Worm (Caenorhabditis elegans) whole organism, L1 larva: ENCODE measurements around the gene D2024.5.

Experiments used
- C16A3.4 ChIP-seq: fragments of 150-350 bp; optimal IDR thresholded peaks from 2 replicates; lab custom pipeline; 2014; ENCODE audit warnings: missing biosample characterization, missing genetic modification characterization
- Y116A8C.19 ChIP-seq: sonication (generic microtip); optimal IDR thresholded peaks from 2 replicates; lab custom pipeline; 2016; ENCODE audit warnings: missing compliant biosample characterization, missing genetic modification characterization, borderline replicate concordance
- alr-1 ChIP-seq: fragments of 200-800 bp; sonication (Bioruptor generic); optimal IDR thresholded peaks from 2 replicates; lab custom pipeline; 2018; ENCODE audit warnings: borderline replicate concordance, mild to moderate bottlenecking, missing genetic modification characterization, missing compliant biosample characterization
- aly-2 ChIP-seq: fragments of 150-350 bp; optimal IDR thresholded peaks from 2 replicates; lab custom pipeline; 2014; ENCODE audit warnings: missing biosample characterization, missing genetic modification characterization
- blmp-1 ChIP-seq: fragments of 150-350 bp; optimal IDR thresholded peaks from 2 replicates; lab custom pipeline; 2014; ENCODE audit warnings: missing biosample characterization, missing genetic modification characterization
- ceh-63 ChIP-seq: fragments of 200-800 bp; sonication (Bioruptor generic); optimal IDR thresholded peaks from 2 replicates; lab custom pipeline; 2018; ENCODE audit warnings: mild to moderate bottlenecking, missing genetic modification characterization, missing compliant biosample characterization
- ceh-82 ChIP-seq, 3 experiments: fragments of 150-350 bp in 1 of 3; sonication (generic microtip) in 2 of 3; optimal IDR thresholded peaks; 2 replicates each; lab custom pipeline; 2014 to 2017; ENCODE audit warnings: missing biosample characterization in 3 of 3, missing genetic modification characterization in 3 of 3
- ceh-88 ChIP-seq: fragments of 200-800 bp; sonication (Bioruptor generic); IDR thresholded peaks from 2 replicates; pipeline ENCODE4 v1.3.6; 2022; ENCODE audit warnings: missing genetic modification characterization, missing compliant biosample characterization
- ceh-90 ChIP-seq: sonication (generic microtip); optimal IDR thresholded peaks from 2 replicates; lab custom pipeline; 2016; ENCODE audit warnings: missing genetic modification characterization, missing compliant biosample characterization
- dpl-1 ChIP-seq, 3 experiments: fragments of 150-350 bp in 2 of 3; sonication (generic microtip) in 1 of 3; optimal IDR thresholded peaks; 2 replicates each; lab custom pipeline; 2014 to 2017; ENCODE audit warnings: missing biosample characterization in 3 of 3, missing genetic modification characterization in 3 of 3, missing genetic modification reagents in 3 of 3
- dsc-1 ChIP-seq: sonication (generic microtip); optimal IDR thresholded peaks from 2 replicates; lab custom pipeline; 2016; ENCODE audit warnings: mild to moderate bottlenecking, missing genetic modification characterization, missing compliant biosample characterization
- efl-1 ChIP-seq, 4 experiments: fragments of 150-350 bp; optimal IDR thresholded peaks in 3 of 4; peaks in 1 of 4; 1 replicate in 1 of 4; 2 replicates in 3 of 4; lab custom pipeline; 2014; ENCODE audit warnings: missing biosample characterization in 2 of 4, missing genetic modification characterization in 2 of 4, missing genetic modification reagents in 2 of 4
- egl-13 ChIP-seq: sonication (generic microtip); optimal IDR thresholded peaks from 2 replicates; lab custom pipeline; 2016; ENCODE audit warnings: missing genotype, missing genetic modification reagents, missing genetic modification characterization, missing compliant biosample characterization
- elt-2 ChIP-seq: sonication (generic microtip); optimal IDR thresholded peaks from 2 replicates; lab custom pipeline; 2016; ENCODE audit warnings: missing genetic modification characterization, mild to moderate bottlenecking, inconsistent platforms, missing compliant biosample characterization, missing genetic modification reagents
- elt-3 ChIP-seq, 6 experiments: fragments of 150-350 bp in 1 of 6; sonication (generic microtip); optimal IDR thresholded peaks; 2 replicates each; lab custom pipeline; 2017 to 2018; ENCODE audit warnings: missing biosample characterization in 6 of 6, missing genetic modification characterization in 6 of 6, inconsistent platforms in 1 of 6
- fkh-10 ChIP-seq: sonication (generic microtip); optimal IDR thresholded peaks from 2 replicates; lab custom pipeline; 2017; ENCODE audit warnings: missing biosample characterization, missing genetic modification reagents, missing genetic modification characterization
- fkh-8 ChIP-seq: sonication (generic microtip); optimal IDR thresholded peaks from 2 replicates; lab custom pipeline; 2016; ENCODE audit warnings: mild to moderate bottlenecking, missing genetic modification characterization, missing compliant biosample characterization
- lin-14 ChIP-seq: fragments of 200-800 bp; sonication (Bioruptor generic); optimal IDR thresholded peaks from 2 replicates; lab custom pipeline; 2018; ENCODE audit warnings: mild to moderate bottlenecking, missing genetic modification characterization, moderate library complexity, missing compliant biosample characterization
- lin-15B ChIP-seq: fragments of 150-350 bp; sonication (generic microtip); optimal IDR thresholded peaks from 3 replicates; lab custom pipeline; 2014; ENCODE audit warnings: missing biosample characterization, missing genetic modification characterization
- lin-35 ChIP-seq, 2 experiments: fragments of 150-350 bp; optimal IDR thresholded peaks; 2 replicates each; lab custom pipeline; 2014; ENCODE audit warnings: missing biosample characterization in 2 of 2, missing genetic modification characterization in 2 of 2, missing genetic modification reagents in 2 of 2
- lir-3 ChIP-seq: sonication (generic microtip); optimal IDR thresholded peaks from 2 replicates; lab custom pipeline; 2016; ENCODE audit warnings: mild to moderate bottlenecking, missing genetic modification characterization, moderate library complexity, missing compliant biosample characterization; ENCODE audit not compliant: poor library complexity
- lsy-2 ChIP-seq, 2 experiments: fragments of 150-350 bp; optimal IDR thresholded peaks; 2 replicates each; lab custom pipeline; 2014; ENCODE audit warnings: missing biosample characterization in 2 of 2, missing genetic modification characterization in 2 of 2
- mab-9 ChIP-seq: fragments of 200-800 bp; sonication (Bioruptor generic); IDR thresholded peaks from 2 replicates; pipeline ENCODE4 v1.3.6; 2022; ENCODE audit warnings: missing genetic modification reagents, missing genetic modification characterization, missing compliant biosample characterization
- mdl-1 ChIP-seq, 2 experiments: fragments of 150-350 bp; optimal IDR thresholded peaks; 2 replicates each; lab custom pipeline; 2014 to 2017; ENCODE audit warnings: missing biosample characterization in 2 of 2, missing genetic modification characterization in 2 of 2, inconsistent platforms in 1 of 2
- mef-2 ChIP-seq: fragments of 150-350 bp; optimal IDR thresholded peaks from 2 replicates; lab custom pipeline; 2014; ENCODE audit warnings: missing biosample characterization, missing genetic modification characterization
- mep-1 ChIP-seq: fragments of 150-350 bp; optimal IDR thresholded peaks from 2 replicates; lab custom pipeline; 2014; ENCODE audit warnings: missing biosample characterization, missing genetic modification characterization
- nhr-12 ChIP-seq: sonication (generic microtip); optimal IDR thresholded peaks from 2 replicates; lab custom pipeline; 2017; ENCODE audit warnings: missing biosample characterization, missing genetic modification characterization
- nhr-19 ChIP-seq: fragments of 200-800 bp; sonication (Bioruptor generic); conservative IDR thresholded peaks from 2 replicates; pipeline ENCODE4 v1.3.6; 2022; ENCODE audit warnings: missing genetic modification characterization, missing compliant biosample characterization
- nhr-20 ChIP-seq: sonication (generic microtip); optimal IDR thresholded peaks from 2 replicates; lab custom pipeline; 2016; ENCODE audit warnings: mild to moderate bottlenecking, missing genetic modification characterization, missing compliant biosample characterization
- nhr-237 ChIP-seq: fragments of 150-350 bp; optimal IDR thresholded peaks from 2 replicates; lab custom pipeline; 2014; ENCODE audit warnings: missing biosample characterization, missing genetic modification characterization
- nhr-28 ChIP-seq: fragments of 150-350 bp; optimal IDR thresholded peaks from 2 replicates; lab custom pipeline; 2014; ENCODE audit warnings: missing biosample characterization, missing genetic modification characterization
- nhr-47 ChIP-seq: sonication (generic microtip); optimal IDR thresholded peaks from 2 replicates; lab custom pipeline; 2016; ENCODE audit warnings: mild to moderate bottlenecking, missing genetic modification characterization, moderate library complexity, missing compliant biosample characterization
- nhr-71 ChIP-seq: sonication (generic microtip); optimal IDR thresholded peaks from 2 replicates; lab custom pipeline; 2016; ENCODE audit warnings: mild to moderate bottlenecking, missing genetic modification characterization, moderate library complexity, missing compliant biosample characterization
- nhr-76 ChIP-seq: sonication (generic microtip); optimal IDR thresholded peaks from 2 replicates; lab custom pipeline; 2017; ENCODE audit warnings: missing biosample characterization, missing genetic modification characterization
- nhr-84 ChIP-seq: sonication (generic microtip); optimal IDR thresholded peaks from 2 replicates; lab custom pipeline; 2017; ENCODE audit warnings: missing biosample characterization, missing genetic modification characterization
- pax-3 ChIP-seq: fragments of 200-800 bp; sonication (Bioruptor generic); optimal IDR thresholded peaks from 2 replicates; lab custom pipeline; 2018; ENCODE audit warnings: mild to moderate bottlenecking, missing genetic modification characterization, moderate library complexity, missing compliant biosample characterization
- rnt-1 ChIP-seq: sonication (generic microtip); optimal IDR thresholded peaks from 2 replicates; lab custom pipeline; 2016; ENCODE audit warnings: mild to moderate bottlenecking, missing genetic modification characterization, moderate library complexity, missing compliant biosample characterization
- snpc-4 ChIP-seq: fragments of 150-350 bp; optimal IDR thresholded peaks from 2 replicates; lab custom pipeline; 2014; ENCODE audit warnings: missing biosample characterization, missing genetic modification characterization
- snu-23 ChIP-seq: sonication (generic microtip); optimal IDR thresholded peaks from 2 replicates; lab custom pipeline; 2016; ENCODE audit warnings: missing genetic modification characterization, missing compliant biosample characterization
- swsn-7 ChIP-seq: sonication (generic microtip); optimal IDR thresholded peaks from 2 replicates; lab custom pipeline; 2016; ENCODE audit warnings: missing genetic modification characterization, missing compliant biosample characterization
- tlp-1 ChIP-seq: fragments of 150-350 bp; optimal IDR thresholded peaks from 2 replicates; lab custom pipeline; 2014; ENCODE audit warnings: missing biosample characterization, missing genetic modification characterization
- unc-130 ChIP-seq: fragments of 150-350 bp; optimal IDR thresholded peaks from 2 replicates; lab custom pipeline; 2017; ENCODE audit warnings: missing biosample characterization, missing genetic modification characterization, inconsistent platforms
- vab-15 ChIP-seq: sonication (generic microtip); optimal IDR thresholded peaks from 2 replicates; lab custom pipeline; 2017; ENCODE audit warnings: missing genotype, mild to moderate bottlenecking, missing genetic modification characterization, missing compliant biosample characterization
- xbp-1 ChIP-seq: sonication (generic microtip); optimal IDR thresholded peaks from 2 replicates; lab custom pipeline; 2016; ENCODE audit warnings: missing genetic modification characterization, missing compliant biosample characterization
- ztf-11 ChIP-seq, 2 experiments: sonication (generic microtip); optimal IDR thresholded peaks; 2 replicates each; lab custom pipeline; 2016 to 2017; ENCODE audit warnings: missing genetic modification characterization in 2 of 2, missing biosample characterization in 1 of 2, missing compliant biosample characterization in 1 of 2

Gene D2024.5

ce11 chrIV:7237668-7238214 is 9.6 kb upstream of the D2024.5 start, which contains the start of gene elo-3:
Gene elo-3 (plus strand): TSS chrIV:7237718.
- TF ChIP-seq C16A3.4 (tag; lab: Kevin White, UChicago) (no peak), ceh-90 (tag; lab: Kevin White, UChicago) (no peak), nhr-47 (tag; lab: Kevin White, UChicago) (no peak), elt-2 (tag; lab: Kevin White, UChicago) (peak; percentile 4), ztf-11 (tag; optimal IDR thresholded peaks at IDR 0.05; lab: Kevin White, UChicago) (no peak), mef-2 (tag; lab: Kevin White, UChicago) (no peak)

ce11 chrIV:7236248-7236772 is 8.2 kb upstream of the D2024.5 start:
- TF ChIP-seq lsy-2 (tag; optimal IDR thresholded peaks at IDR 0.05; lab: Kevin White, UChicago) (peak in 1 of 2 experiments; percentile 23), blmp-1 (tag; lab: Kevin White, UChicago) (peak; percentile 66), nhr-84 (tag; lab: Kevin White, UChicago) (no peak)

ce11 chrIV:7235382-7235917 is 7.3 kb upstream of the D2024.5 start:
- TF ChIP-seq rnt-1 (peak; percentile 76), mep-1 (tag; lab: Kevin White, UChicago) (peak; percentile 55), nhr-19 (GFP tag; lab: Robert Waterston, UW) (peak; percentile 51), fkh-8 (peak; percentile 75), efl-1 (optimal IDR thresholded peaks at IDR 0.05; lab: Kevin White, UChicago) (peak; percentile 39 to 53), efl-1 (GFP tag; optimal IDR thresholded peaks at IDR 0.05 in 1 of 2; lab: Kevin White, UChicago) (peak; percentile 2 to 83), snu-23 (peak; percentile 70), alr-1 (no peak), nhr-28 (tag; lab: Kevin White, UChicago) (no peak), dpl-1 (GFP tag; optimal IDR thresholded peaks at IDR 0.05; lab: Kevin White, UChicago) (peak; percentile 15 to 37 (median 18)), ceh-82 (tag; optimal IDR thresholded peaks at IDR 0.05; lab: Kevin White, UChicago) (peak in 2 of 3 experiments; percentile 35 to 68), mab-9 (GFP tag; lab: Robert Waterston, UW) (0 out of 2 replicates have a peak, but pooled peaks have one; percentile 50), lin-15B (no peak), Y116A8C.19 (tag; lab: Kevin White, UChicago) (no peak), lin-14 (peak; percentile 90), pax-3 (tag; lab: Kevin White, UChicago) (no peak), nhr-12 (no peak), lir-3 (tag; lab: Kevin White, UChicago) (no peak), blmp-1 (tag; lab: Kevin White, UChicago) (peak; percentile 56), unc-130 (tag; lab: Kevin White, UChicago) (peak; percentile 0), nhr-71 (tag; lab: Kevin White, UChicago) (peak; percentile 81), vab-15 (no peak), elt-3 (tag; optimal IDR thresholded peaks at IDR 0.05; lab: Kevin White, UChicago) (peak in 2 of 6 experiments; percentile 67 to 79), snpc-4 (tag; lab: Kevin White, UChicago) (no peak), fkh-10 (no peak), tlp-1 (no peak), lsy-2 (tag; optimal IDR thresholded peaks at IDR 0.05; lab: Kevin White, UChicago) (peak; percentile 47 to 65), swsn-7 (peak; percentile 46), egl-13 (peak; percentile 48), nhr-76 (tag; lab: Kevin White, UChicago) (no peak), lin-35 (GFP tag; optimal IDR thresholded peaks at IDR 0.05; lab: Kevin White, UChicago) (peak; percentile 35 to 36), xbp-1 (tag; lab: Kevin White, UChicago) (peak; percentile 17), nhr-20 (peak; percentile 71), nhr-237 (tag; lab: Kevin White, UChicago) (no peak), dsc-1 (tag; lab: Kevin White, UChicago) (peak; percentile 53), nhr-47 (tag; lab: Kevin White, UChicago) (peak; percentile 57), ceh-88 (GFP tag; lab: Robert Waterston, UW) (no peak), mdl-1 (tag; optimal IDR thresholded peaks at IDR 0.05; lab: Kevin White, UChicago) (peak in 1 of 2 experiments; percentile 47), elt-2 (tag; lab: Kevin White, UChicago) (peak; percentile 85), aly-2 (tag; lab: Kevin White, UChicago) (peak; percentile 0), ceh-63 (no peak)
